Worm (Caenorhabditis elegans) whole organism, dauer: ENCODE results near the gene nhr-41.
"Not testable (repeated sequence)": the region's sequence is repeated elsewhere in the genome, so short reads cannot be mapped to it uniquely, and the experiment has no call there.

Source experiments
- unc-62 ChIP-seq: sonication (generic microtip); optimal IDR thresholded peaks from 2 replicates; lab custom pipeline; 2017; ENCODE audit warnings: missing biosample characterization, missing genetic modification reagents, missing genetic modification characterization

The nhr-41 gene

DNA sequence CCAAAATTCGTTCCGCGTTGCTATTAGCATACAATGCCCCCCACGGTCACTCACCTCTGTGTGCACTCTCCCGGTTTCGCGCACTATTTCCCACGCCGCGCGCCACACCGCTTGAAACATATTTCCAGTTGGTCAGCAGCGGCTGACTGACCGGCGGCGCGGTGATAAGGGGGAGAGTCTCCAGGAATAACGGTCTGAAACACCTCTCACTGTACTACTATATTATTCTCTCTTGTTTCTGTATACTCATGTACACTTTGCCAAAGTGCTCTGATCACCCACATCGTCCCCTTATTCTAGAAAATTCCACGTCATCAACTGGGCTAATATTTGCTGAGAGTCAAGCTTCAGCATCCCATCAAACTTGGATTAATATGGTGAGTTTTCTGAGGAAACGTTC, at the start of gene nhr-41:
nhr-41 (plus strand) TSS at position 301 of the 400 bp plus-strand sequence.
- no peak for TF ChIP-seq unc-62 (GFP tag; lab: Kevin White, UChicago)

DNA sequence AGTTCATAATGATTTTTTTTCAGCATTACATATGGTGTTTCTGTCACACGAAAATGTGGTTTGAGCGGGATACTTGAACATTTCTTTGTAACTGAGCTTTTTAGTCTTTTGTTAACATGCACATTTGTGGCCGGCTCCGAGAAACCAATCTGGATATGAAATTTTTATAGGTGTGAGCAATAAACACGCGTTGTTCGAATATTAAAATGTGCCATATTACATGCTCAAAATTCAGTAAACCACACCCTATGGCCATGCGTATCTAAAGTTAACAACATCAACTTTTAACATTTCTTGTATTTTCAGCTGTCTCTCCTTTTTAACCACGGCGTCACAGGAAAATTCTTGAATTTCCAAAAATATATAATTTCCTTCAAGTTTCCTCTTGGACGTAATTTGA, 45.2 kb upstream of the nhr-41 start, which contains the start of gene F58F6.6:
F58F6.6 (plus strand) TSS at position 301 of the 400 bp plus-strand sequence.
- not testable (repeated sequence) for TF ChIP-seq unc-62 (GFP tag; lab: Kevin White, UChicago)

DNA sequence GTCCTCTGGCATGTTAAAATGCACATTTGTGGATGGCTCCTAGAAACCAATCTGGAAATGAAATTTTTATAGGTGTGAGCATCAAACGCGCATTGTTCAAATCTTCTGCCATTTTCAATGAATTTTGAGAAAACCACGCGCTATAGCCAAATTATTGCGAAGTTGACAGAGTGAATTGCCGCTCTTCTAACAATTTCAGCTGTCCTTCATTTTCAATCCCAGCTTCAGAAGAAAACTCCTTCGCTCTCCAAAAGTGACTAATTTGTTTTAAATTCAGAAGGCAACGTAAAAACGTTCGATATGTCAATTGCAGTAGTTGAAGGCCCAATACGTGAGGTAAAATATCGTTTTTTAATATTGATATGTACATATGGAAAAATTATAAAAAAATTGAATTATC, 42.6 kb upstream of the nhr-41 start, which contains the start of gene F58F6.5:
F58F6.5 (plus strand) TSS at position 301 of the 400 bp plus-strand sequence.
- TF ChIP-seq unc-62 (GFP tag; lab: Kevin White, UChicago), result not testable (repeated sequence)

DNA sequence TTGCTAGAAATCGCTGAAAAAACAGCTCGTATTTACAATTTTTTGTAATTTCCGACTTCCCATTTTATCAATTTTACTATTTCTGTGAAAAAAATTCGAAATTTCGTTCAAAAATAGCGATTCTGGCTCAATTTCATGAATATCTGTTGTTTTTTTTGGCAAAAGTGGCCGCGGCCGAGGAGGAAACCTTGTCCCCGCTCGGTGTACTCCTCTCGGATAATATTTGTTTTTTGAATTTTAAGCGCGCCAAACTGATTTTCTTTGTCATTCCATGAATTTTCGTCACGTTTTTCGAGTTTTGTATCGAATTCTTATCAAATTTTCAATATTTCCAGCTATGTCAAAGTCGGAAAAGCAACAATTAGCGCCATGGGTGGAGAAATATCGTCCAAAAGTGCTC, 39.0 kb upstream of the nhr-41 start, which contains the start of gene rfc-2:
rfc-2 (plus strand) TSS at position 334 of the 400 bp plus-strand sequence.
- TF ChIP-seq unc-62 (GFP tag; lab: Kevin White, UChicago), result no peak

DNA sequence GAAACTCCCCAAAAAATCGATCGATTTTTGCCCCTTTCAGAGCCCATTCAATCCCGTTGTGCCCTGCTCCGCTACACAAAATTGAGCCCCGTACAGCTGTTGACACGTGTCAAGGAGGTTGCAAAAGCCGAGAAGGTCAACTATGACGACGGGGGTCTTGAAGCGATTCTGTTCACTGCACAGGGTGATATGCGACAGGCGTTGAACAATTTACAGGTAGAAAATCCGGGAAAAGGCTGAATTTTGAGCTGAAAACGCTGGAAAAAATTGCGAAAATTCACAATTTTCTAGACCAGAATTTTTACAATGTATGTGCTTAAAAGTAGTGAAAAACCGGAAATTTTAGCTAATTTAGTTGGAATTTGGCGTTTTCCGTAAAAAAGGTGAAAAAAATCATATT, 36.7 kb upstream of the nhr-41 start:
- TF ChIP-seq unc-62 (GFP tag; lab: Kevin White, UChicago), result no peak

DNA sequence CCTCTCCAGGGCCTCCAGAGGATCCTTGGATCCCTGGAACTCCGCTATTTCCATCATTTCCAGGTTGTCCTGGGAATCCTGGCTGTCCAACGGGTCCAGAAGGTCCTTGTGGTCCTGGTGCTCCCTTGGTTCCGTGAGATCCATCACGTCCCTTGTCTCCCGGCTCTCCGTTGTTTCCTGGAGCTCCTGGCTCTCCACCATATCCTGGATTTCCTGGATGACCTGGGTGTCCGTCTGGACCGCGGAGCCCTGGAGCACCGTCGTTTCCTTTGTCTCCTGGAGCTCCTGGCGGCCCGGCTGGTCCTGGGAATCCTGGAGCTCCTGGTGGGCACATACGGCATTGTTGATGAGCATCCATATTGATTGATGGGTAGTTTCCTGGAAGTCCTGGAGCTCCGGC, 32.2 kb upstream of the nhr-41 start:
- no peak for TF ChIP-seq unc-62 (GFP tag; lab: Kevin White, UChicago)

DNA sequence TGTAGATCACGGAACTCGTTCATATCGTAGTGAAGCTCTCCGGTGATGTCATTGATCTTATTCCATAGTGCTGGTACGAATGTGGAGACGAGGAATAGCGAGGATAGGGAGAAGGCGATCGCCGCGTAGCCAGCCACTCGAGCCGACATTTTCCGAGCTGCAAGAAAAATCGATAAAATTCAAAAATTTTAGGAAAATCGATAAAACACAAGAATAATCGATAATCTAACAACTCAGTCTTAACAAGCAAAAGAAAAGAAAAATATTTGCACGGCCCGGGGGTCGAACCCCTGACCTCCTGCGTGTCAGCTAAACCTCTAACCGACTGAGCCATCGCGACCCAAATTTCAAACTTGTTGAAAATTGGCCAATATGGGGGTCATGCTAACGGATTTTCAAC, 30.9 kb upstream of the nhr-41 start, which contains the start of gene col-104:
col-104 (minus strand) TSS at position 159 of the 400 bp plus-strand sequence.
- no peak for TF ChIP-seq unc-62 (GFP tag; lab: Kevin White, UChicago)

DNA sequence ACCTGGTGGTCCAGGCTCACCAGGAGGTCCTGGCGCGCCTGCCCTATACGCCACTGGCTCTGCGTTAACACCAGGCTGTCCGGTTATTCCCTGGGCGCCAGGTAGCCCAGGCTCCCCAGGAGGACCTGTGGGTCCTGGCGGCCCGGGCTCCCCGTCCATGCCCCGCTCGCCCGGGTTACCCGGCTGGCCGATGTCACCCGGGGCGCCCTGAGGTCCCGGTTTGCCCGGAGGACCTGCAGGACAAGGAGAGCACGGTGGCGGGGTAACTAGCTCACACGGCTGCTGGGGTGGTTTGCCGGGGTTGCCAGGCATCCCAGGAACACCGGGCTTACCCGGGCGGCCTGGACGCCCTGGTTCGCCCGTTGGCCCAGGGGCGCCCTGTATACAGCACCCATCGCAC, 27.9 kb upstream of the nhr-41 start:
- no peak for TF ChIP-seq unc-62 (GFP tag; lab: Kevin White, UChicago)

DNA sequence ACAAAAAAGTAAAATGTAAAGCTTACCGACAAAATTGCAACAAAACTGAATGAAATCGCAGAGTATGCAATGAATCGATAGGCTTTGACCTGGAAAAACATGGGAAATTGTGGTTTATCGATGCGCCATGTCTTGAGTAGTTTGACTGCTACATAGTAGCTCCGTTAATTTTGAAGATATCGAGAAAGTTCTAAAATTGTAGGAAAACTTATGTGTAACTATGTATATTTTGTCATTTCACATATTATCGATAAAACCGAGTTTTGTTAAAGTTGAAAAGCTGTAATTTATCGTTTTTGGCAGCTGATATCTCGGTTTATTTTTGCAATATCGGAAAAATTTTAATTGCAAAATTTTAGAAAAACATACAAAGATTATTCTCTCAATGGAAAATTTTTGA, 26.9 kb upstream of the nhr-41 start, which contains the start of gene col-105:
col-105 (minus strand) TSS at position 101 of the 400 bp plus-strand sequence.
- no peak for TF ChIP-seq unc-62 (GFP tag; lab: Kevin White, UChicago)

DNA sequence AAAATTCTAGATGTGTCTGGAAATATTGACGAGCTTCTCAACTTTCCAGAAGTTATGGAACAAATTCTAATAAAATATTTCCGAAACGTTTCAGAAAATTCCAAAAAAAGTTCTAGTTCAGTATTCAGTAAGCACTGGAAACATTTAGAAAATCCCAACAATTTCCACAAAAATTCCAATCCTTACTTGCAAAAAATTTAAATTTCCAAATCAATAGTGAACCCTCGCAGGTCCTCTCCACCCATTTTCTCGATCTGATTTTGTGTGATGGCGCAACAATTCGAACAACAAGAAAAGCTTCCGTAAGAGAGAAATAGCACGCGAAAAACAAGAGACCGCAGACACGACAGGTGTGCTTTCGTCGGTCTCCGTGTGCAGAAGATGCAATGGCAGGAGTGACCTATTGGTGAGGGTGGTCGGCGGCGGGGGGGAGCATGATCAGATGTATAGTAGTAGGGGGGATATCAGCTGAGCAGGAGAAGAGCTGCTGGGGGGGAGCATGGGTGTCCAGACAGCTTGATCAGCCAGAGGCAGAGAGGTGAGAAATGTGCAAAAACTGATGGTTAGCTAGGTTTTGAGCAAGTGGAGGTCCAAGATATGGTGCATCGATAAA, 24.3 kb upstream of the nhr-41 start:
- TF ChIP-seq unc-62 (GFP tag; lab: Kevin White, UChicago), result no peak

DNA sequence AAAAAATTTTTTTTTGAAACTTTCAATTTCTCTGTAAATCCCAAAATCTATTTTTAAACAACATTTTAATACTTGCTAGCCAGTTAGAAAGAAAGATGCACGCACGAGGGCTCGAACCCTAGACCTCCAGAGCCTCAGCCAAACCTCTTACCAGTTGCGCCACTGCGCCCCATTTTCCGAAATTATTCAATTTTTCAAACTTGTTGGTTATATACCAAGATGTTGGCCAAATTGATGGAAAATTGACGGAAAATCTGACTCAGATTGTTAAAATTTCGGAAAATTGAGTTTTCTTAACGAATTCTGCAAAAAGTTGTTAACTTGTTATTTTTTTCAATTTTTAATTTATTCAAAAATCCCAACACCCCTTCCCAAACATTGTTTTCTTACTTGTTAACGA, 20.2 kb upstream of the nhr-41 start:
- TF ChIP-seq unc-62 (GFP tag; lab: Kevin White, UChicago), result no peak

DNA sequence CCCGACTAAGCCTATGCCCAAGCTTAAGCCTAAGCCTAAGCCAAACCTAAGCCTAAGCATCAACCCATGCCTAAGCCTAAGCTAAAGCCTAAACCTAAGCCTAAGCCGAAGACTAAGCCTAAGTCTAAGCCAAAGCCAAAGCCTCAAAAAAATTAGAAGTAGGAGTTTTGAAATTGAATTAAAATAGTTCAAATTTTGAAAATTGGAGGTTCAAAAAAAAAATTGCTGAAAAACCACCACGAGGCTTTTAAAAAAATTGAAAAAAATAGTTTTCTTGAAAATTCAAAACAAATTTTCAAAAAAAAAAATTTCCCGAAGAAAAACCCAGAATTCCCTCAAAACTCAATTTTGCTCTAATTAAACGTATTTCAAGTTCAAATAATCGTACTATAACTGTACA, 19.0 kb upstream of the nhr-41 start:
- no peak for TF ChIP-seq unc-62 (GFP tag; lab: Kevin White, UChicago)

DNA sequence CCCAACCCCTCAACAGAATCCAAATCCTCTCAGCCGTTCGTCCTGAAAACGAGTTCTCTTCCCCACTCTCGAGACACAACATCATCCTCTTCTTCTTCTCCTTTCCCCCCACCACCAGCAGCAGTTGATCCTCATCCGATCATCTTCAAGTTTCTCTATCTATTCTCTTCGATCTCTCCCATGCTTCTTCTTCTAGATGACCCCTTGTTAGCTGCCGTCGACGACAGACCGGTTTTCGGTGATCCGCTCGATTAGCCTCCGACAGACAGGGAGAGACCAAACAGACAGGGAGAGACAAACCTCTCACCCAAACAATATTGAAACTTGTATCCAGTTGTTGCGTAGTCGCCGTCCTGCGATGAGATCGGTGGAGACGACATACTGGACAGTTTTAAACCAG, 14.7 kb upstream of the nhr-41 start:
- TF ChIP-seq unc-62 (GFP tag; lab: Kevin White, UChicago), result no peak

DNA sequence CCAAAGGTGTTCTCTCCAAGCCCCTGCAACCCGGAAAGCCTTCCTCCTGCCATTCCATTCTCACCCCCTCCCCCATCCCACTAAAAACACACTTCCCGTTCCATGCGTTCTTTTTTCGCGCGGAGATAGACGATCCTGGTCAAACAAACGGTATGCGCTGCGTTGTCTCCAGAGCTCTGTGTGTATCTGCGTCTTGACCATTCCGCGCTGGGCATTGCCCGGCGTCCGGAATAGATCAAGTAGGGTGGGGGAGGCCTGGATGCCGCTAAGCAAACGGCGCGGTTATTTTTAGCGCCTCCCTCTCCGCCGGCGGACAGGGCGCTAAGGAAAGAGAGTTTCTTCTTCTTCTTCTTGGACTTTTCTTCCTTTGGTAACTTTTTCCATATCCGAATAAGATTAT, 10.7 kb upstream of the nhr-41 start:
- no peak for TF ChIP-seq unc-62 (GFP tag; lab: Kevin White, UChicago)

DNA sequence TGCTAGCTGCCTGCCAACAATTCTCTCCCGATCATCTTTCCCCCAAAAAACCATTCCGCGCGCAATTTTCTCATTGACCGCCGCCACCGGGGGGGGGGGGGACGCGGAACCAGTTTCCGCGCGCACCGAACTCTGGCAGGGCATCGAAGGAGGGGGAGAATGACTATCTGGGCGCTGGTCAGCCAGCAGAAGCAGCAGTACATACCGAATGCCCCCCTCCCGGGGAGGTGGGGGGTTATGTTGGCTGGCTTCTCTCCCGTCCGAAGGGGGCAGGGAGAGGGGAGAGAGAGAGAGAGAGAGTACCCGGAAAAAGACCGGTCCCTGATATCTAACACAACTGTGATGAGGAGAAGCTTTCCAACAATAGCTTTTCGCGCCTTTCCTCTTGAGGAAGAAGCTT, 8.3 kb upstream of the nhr-41 start:
- TF ChIP-seq unc-62 (GFP tag; lab: Kevin White, UChicago), result no peak

DNA sequence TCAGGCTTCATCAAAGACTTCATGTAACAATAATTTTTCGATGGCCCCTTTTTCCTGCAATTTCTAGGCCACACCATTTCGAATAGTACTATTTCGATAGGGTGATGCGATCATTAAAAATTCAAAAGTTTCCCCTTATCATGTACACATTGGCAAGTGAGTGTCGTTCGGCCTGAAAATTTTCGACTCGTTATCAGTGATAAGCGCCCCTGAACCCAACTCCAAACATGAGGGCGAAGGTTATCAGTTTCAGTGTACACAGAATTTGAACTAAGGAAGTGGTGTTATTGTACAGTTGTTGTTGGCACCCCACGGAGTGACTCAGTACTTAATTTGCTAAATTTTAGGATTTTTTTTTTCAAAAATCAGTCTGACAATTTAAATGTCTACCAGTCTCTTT, 7.1 kb upstream of the nhr-41 start:
- TF ChIP-seq unc-62 (GFP tag; lab: Kevin White, UChicago), result no peak

DNA sequence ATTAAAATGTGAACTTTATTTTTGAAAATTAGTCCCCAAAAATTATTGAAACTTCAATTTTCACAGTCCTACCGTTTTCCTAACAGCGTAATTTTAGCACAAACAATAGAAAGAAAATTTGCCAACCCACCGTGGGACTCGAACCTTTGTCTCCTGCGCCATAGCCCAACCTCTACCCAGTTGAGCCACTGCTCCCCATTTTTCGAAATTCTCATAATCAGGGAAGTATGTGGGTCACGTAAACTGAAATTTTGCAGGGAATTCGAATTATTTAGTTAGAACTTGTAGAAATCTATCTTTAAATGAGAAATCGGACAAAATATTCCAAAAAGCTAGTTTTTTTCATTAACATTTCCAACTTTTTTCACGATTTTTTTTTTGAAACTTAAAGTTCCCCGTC, 5.7 kb upstream of the nhr-41 start:
- TF ChIP-seq unc-62 (GFP tag; lab: Kevin White, UChicago), result no peak
